Fruit fly (Drosophila melanogaster) whole organism, embryonic: Measurements from ENCODE around the gene Ubc7.

Experiments
- B-H1 ChIP-seq: fragments of 200-800 bp; sonication (Bioruptor generic); IDR thresholded peaks from 3 replicates; pipeline ENCODE4 v1.3.6; 2022; ENCODE audit warnings: missing biosample characterization, missing genetic modification characterization
- Bteb2 ChIP-seq: fragments of 200-800 bp; sonication (Bioruptor generic); optimal IDR thresholded peaks from 2 replicates; lab custom pipeline; 2016; ENCODE audit warnings: missing biosample characterization, missing genetic modification characterization
- C15 ChIP-seq: fragments of 200-800 bp; sonication (Bioruptor generic); IDR thresholded peaks from 3 replicates; pipeline ENCODE4 v1.3.6; 2022; ENCODE audit warnings: missing biosample characterization, missing genetic modification characterization
- CG11085 ChIP-seq: fragments of 200-800 bp; sonication (Bioruptor generic); IDR thresholded peaks from 2 replicates; pipeline ENCODE4 v1.3.6; 2022; ENCODE audit warnings: missing biosample characterization, missing genetic modification characterization
- CG12155 ChIP-seq: fragments of 200-800 bp; sonication (Bioruptor generic); optimal IDR thresholded peaks from 3 replicates; lab custom pipeline; 2016; ENCODE audit warnings: missing biosample characterization, missing genetic modification characterization
- CG14860 ChIP-seq: fragments of 200-800 bp; sonication (Bioruptor generic); IDR thresholded peaks from 3 replicates; pipeline ENCODE4 v1.3.6; 2022; ENCODE audit warnings: missing biosample characterization, missing genetic modification characterization; ENCODE audit not compliant: partially characterized antibody
- CG15011 ChIP-seq: fragments of 200-800 bp; sonication (Bioruptor generic); optimal IDR thresholded peaks from 3 replicates; lab custom pipeline; 2018; ENCODE audit warnings: missing biosample characterization, mild to moderate bottlenecking, missing genetic modification characterization
- CG15269 ChIP-seq: fragments of 200-800 bp; sonication (Bioruptor generic); optimal IDR thresholded peaks from 2 replicates; lab custom pipeline; 2018; ENCODE audit warnings: missing biosample characterization, mild to moderate bottlenecking, missing genetic modification characterization, moderate library complexity
- CG1529 ChIP-seq: fragments of 200-800 bp; sonication (Bioruptor generic); optimal IDR thresholded peaks from 3 replicates; lab custom pipeline; 2018; ENCODE audit warnings: missing biosample characterization, missing genetic modification characterization
- CG1602 ChIP-seq: fragments of 200-800 bp; sonication (Bioruptor generic); optimal IDR thresholded peaks from 3 replicates; lab custom pipeline; 2016; ENCODE audit warnings: missing biosample characterization, missing genetic modification characterization
- CG16863 ChIP-seq: fragments of 200-800 bp; sonication (Bioruptor generic); optimal IDR thresholded peaks from 3 replicates; lab custom pipeline; 2016; ENCODE audit warnings: missing biosample characterization, missing genetic modification characterization
- CG17328 ChIP-seq: fragments of 200-800 bp; sonication (Bioruptor generic); IDR thresholded peaks from 2 replicates; pipeline ENCODE4 v1.3.6; 2022; ENCODE audit warnings: missing biosample characterization, missing genetic modification characterization
- CG2120 ChIP-seq: fragments of 200-800 bp; sonication (Bioruptor generic); optimal IDR thresholded peaks from 3 replicates; lab custom pipeline; 2016; ENCODE audit warnings: missing biosample characterization, missing genetic modification characterization
- CG33557 ChIP-seq: fragments of 200-800 bp; sonication (Bioruptor generic); optimal IDR thresholded peaks from 2 replicates; lab custom pipeline; 2019; ENCODE audit warnings: missing biosample characterization, mild to moderate bottlenecking, missing genetic modification characterization, moderate library complexity
- CG4360 ChIP-seq: fragments of 200-800 bp; sonication (Bioruptor generic); IDR thresholded peaks from 2 replicates; pipeline ENCODE4 v1.3.6; 2022; ENCODE audit warnings: missing biosample characterization, missing genetic modification characterization
- CG4424 ChIP-seq: fragments of 200-800 bp; sonication (Bioruptor generic); optimal IDR thresholded peaks from 3 replicates; lab custom pipeline; 2016; ENCODE audit warnings: missing biosample characterization, missing genetic modification characterization
- CG6654 ChIP-seq: fragments of 200-800 bp; sonication (Bioruptor generic); optimal IDR thresholded peaks from 2 replicates; lab custom pipeline; 2017; ENCODE audit warnings: missing biosample characterization, mild to moderate bottlenecking, missing genetic modification characterization
- CG7786 ChIP-seq: fragments of 200-800 bp; sonication (Bioruptor generic); optimal IDR thresholded peaks from 2 replicates; lab custom pipeline; 2016; ENCODE audit warnings: missing biosample characterization, missing genetic modification characterization
- CG7839 ChIP-seq: fragments of 200-800 bp; sonication (Bioruptor generic); optimal IDR thresholded peaks from 3 replicates; lab custom pipeline; 2018; ENCODE audit warnings: missing biosample characterization, mild to moderate bottlenecking, missing genetic modification characterization, moderate library complexity
- CG8089 ChIP-seq: fragments of 200-800 bp; sonication (Bioruptor generic); optimal IDR thresholded peaks from 3 replicates; lab custom pipeline; 2016; ENCODE audit warnings: missing biosample characterization, missing genetic modification characterization
- CG8290 ChIP-seq, 3 experiments: fragments of 200-800 bp; sonication (Bioruptor generic); optimal IDR thresholded peaks; 2 replicates each; lab custom pipeline; 2016 to 2019; ENCODE audit warnings: missing biosample characterization in 3 of 3, missing genetic modification characterization in 3 of 3, mild to moderate bottlenecking in 2 of 3, moderate library complexity in 1 of 3
- CG8765 ChIP-seq: fragments of 200-800 bp; sonication (Bioruptor generic); IDR thresholded peaks from 2 replicates; pipeline ENCODE4 v1.3.6; 2022; ENCODE audit warnings: missing biosample characterization, missing genetic modification characterization
- CG8944 ChIP-seq: fragments of 200-800 bp; sonication (Bioruptor generic); optimal IDR thresholded peaks from 3 replicates; lab custom pipeline; 2016; ENCODE audit warnings: missing biosample characterization, missing genetic modification characterization
- CoRest ChIP-seq: fragments of 200-800 bp; sonication (Bioruptor generic); optimal IDR thresholded peaks from 3 replicates; lab custom pipeline; 2018; ENCODE audit warnings: missing biosample characterization, mild to moderate bottlenecking, missing genetic modification characterization, moderate library complexity
- Drgx ChIP-seq: fragments of 200-800 bp; sonication (Bioruptor generic); IDR thresholded peaks from 2 replicates; pipeline ENCODE4 v1.3.6; 2022; ENCODE audit warnings: missing biosample characterization, missing genetic modification characterization
- Hr51 ChIP-seq, 2 experiments: fragments of 200-800 bp; sonication (Bioruptor generic); optimal IDR thresholded peaks; 2 replicates in 1 of 2; 3 replicates in 1 of 2; lab custom pipeline; 2016 to 2018; ENCODE audit warnings: missing biosample characterization in 2 of 2, missing genetic modification characterization in 2 of 2, mild to moderate bottlenecking in 1 of 2, moderate library complexity in 1 of 2
- Kr ChIP-seq: fragments of 200-800 bp; sonication (Bioruptor generic); optimal IDR thresholded peaks from 2 replicates; lab custom pipeline; 2017; ENCODE audit warnings: missing biosample characterization, mild to moderate bottlenecking, missing genetic modification characterization
- Lhr ChIP-seq: fragments of 200-800 bp; sonication (Bioruptor generic); optimal IDR thresholded peaks from 3 replicates; lab custom pipeline; 2017; ENCODE audit warnings: mild to moderate bottlenecking, missing biosample characterization, missing genetic modification reagents, missing genetic modification characterization
- NFAT ChIP-seq: fragments of 200-800 bp; sonication (Bioruptor generic); IDR thresholded peaks from 2 replicates; pipeline ENCODE4 v1.3.6; 2022; ENCODE audit warnings: missing biosample characterization, missing genetic modification characterization
- Xrp1 ChIP-seq: fragments of 200-800 bp; sonication (Bioruptor generic); IDR thresholded peaks from 2 replicates; pipeline ENCODE4 v1.3.6; 2022; ENCODE audit warnings: missing biosample characterization, missing genetic modification characterization
- abd-A ChIP-seq: fragments of 200-800 bp; sonication (Bioruptor generic); optimal IDR thresholded peaks from 3 replicates; lab custom pipeline; 2019; ENCODE audit warnings: missing biosample characterization, mild to moderate bottlenecking, missing genetic modification characterization, moderate library complexity
- ase ChIP-seq: fragments of 200-800 bp; sonication (Bioruptor generic); IDR thresholded peaks from 3 replicates; pipeline ENCODE4 v1.3.6; 2022; ENCODE audit warnings: missing biosample characterization, missing genetic modification characterization
- chif ChIP-seq, 2 experiments: fragments of 200-800 bp; sonication (Bioruptor generic); optimal IDR thresholded peaks; 3 replicates each; lab custom pipeline; 2016; ENCODE audit warnings: missing biosample characterization in 2 of 2, missing genetic modification characterization in 2 of 2
- crol ChIP-seq: fragments of 200-800 bp; sonication (Bioruptor generic); IDR thresholded peaks from 2 replicates; pipeline ENCODE4 v1.3.6; 2022; ENCODE audit warnings: missing biosample characterization, missing genetic modification characterization
- dmrt99B ChIP-seq: fragments of 200-800 bp; sonication (Bioruptor generic); optimal IDR thresholded peaks from 2 replicates; lab custom pipeline; 2018; ENCODE audit warnings: missing biosample characterization, mild to moderate bottlenecking, missing genetic modification characterization, moderate library complexity
- fd64A ChIP-seq: fragments of 200-800 bp; sonication (Bioruptor generic); optimal IDR thresholded peaks from 3 replicates; lab custom pipeline; 2018; ENCODE audit warnings: missing biosample characterization, mild to moderate bottlenecking, missing genetic modification characterization
- ken ChIP-seq: fragments of 200-800 bp; sonication (Bioruptor generic); IDR thresholded peaks from 3 replicates; pipeline ENCODE4 v1.3.6; 2022; ENCODE audit warnings: missing biosample characterization, missing genetic modification characterization
- lola ChIP-seq, 3 experiments: fragments of >200 bp in 2 of 3; fragments of 200-800 bp in 1 of 3; sonication (Bioruptor generic) in 1 of 3; optimal IDR thresholded peaks; 2 replicates each; lab custom pipeline; 2017 to 2019; ENCODE audit warnings: missing biosample characterization in 3 of 3, missing genetic modification characterization in 3 of 3, mild to moderate bottlenecking in 1 of 3, moderate library complexity in 1 of 3
- mld ChIP-seq: fragments of 200-800 bp; sonication (Bioruptor generic); IDR thresholded peaks from 3 replicates; pipeline ENCODE4 v1.3.6; 2022; ENCODE audit warnings: missing biosample characterization, missing genetic modification characterization; ENCODE audit not compliant: partially characterized antibody
- odd ChIP-seq: fragments of 200-800 bp; sonication (Bioruptor generic); optimal IDR thresholded peaks from 2 replicates; lab custom pipeline; 2017; ENCODE audit warnings: missing biosample characterization, mild to moderate bottlenecking, missing genetic modification characterization
- pita ChIP-seq: fragments of 200-800 bp; sonication (Bioruptor generic); optimal IDR thresholded peaks from 2 replicates; lab custom pipeline; 2017; ENCODE audit warnings: missing biosample characterization, mild to moderate bottlenecking, missing genetic modification characterization
- prd ChIP-seq, 3 experiments: fragments of >200 bp in 2 of 3; fragments of 200-800 bp in 1 of 3; sonication (Bioruptor generic) in 1 of 3; optimal IDR thresholded peaks in 2 of 3; IDR thresholded peaks in 1 of 3; 2 replicates in 2 of 3; 3 replicates in 1 of 3; pipeline versions ENCODE4 v1.3.6 to Lab custom; 2017 to 2022; ENCODE audit warnings: missing biosample characterization in 1 of 3, missing genetic modification characterization in 1 of 3
- pum ChIP-seq: fragments of 200-800 bp; sonication (Bioruptor generic); optimal IDR thresholded peaks from 2 replicates; lab custom pipeline; 2016; ENCODE audit warnings: missing biosample characterization, missing genetic modification characterization
- pzg ChIP-seq: fragments of 200-800 bp; sonication (Bioruptor generic); optimal IDR thresholded peaks from 3 replicates; lab custom pipeline; 2018; ENCODE audit warnings: missing biosample characterization, mild to moderate bottlenecking, missing genetic modification characterization, moderate library complexity
- schlank ChIP-seq: fragments of 200-800 bp; sonication (Bioruptor generic); optimal IDR thresholded peaks from 2 replicates; lab custom pipeline; 2018; ENCODE audit warnings: missing biosample characterization, mild to moderate bottlenecking, missing genetic modification characterization
- slbo ChIP-seq: fragments of 200-800 bp; sonication (Bioruptor generic); IDR thresholded peaks from 2 replicates; pipeline ENCODE4 v1.3.6; 2022; ENCODE audit warnings: missing biosample characterization, missing genetic modification characterization
- tna ChIP-seq: fragments of 200-800 bp; sonication (Bioruptor generic); IDR thresholded peaks from 2 replicates; pipeline ENCODE4 v1.3.6; 2022; ENCODE audit warnings: missing biosample characterization, missing genetic modification characterization; ENCODE audit not compliant: partially characterized antibody
- unpg ChIP-seq: fragments of 200-800 bp; sonication (Bioruptor generic); optimal IDR thresholded peaks from 3 replicates; lab custom pipeline; 2018; ENCODE audit warnings: missing biosample characterization, mild to moderate bottlenecking, missing genetic modification characterization, moderate library complexity
- z ChIP-seq: fragments of 200-800 bp; sonication (Bioruptor generic); IDR thresholded peaks from 3 replicates; pipeline ENCODE4 v1.3.6; 2022; ENCODE audit warnings: missing biosample characterization, missing genetic modification characterization

Ubc7 gene

DNA sequence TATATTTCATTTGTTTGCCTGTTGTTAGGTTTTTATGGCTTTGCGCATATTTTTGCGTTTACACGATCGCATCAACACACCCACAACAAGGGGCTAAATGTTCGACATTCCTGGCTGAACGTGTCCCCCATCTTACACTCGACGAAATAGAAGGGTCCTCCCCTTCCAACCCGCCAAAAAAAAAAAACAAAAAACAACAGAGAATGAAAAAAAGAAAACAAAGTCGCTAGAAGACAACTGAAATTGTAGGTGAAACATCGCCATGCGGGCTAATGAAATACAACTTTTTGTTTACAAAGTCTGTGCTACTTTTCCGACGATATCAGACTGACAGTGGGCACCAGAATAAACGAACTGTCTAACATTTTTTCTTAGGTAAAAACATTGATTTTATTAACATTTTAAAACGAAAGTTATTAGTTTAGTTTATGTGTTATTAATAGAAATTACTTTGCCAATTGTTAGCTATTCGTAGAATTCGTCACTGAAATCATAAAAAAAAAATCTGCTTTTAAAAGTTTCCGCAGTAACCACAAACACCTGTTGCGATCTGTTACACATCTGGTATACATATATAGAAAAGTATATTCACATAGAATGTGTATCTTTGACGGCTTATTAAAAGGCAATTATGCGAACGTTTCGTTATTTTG lies 22.8 kb upstream of the Ubc7 start (continued):
- TF ChIP-seq prd (optimal IDR thresholded peaks at IDR 0.05; lab: Kevin White, UChicago) (no peak), prd (GFP tag; IDR thresholded peaks at IDR 0.05; lab: Robert Waterston, UW) (0 out of 3 replicates have a peak, but pooled peaks have one; percentile 8), CG2120 (GFP tag; lab: Kevin White, UChicago) (peak; percentile 48), schlank (no peak), CG15269 (tag; lab: Kevin White, UChicago) (peak; percentile 13), abd-A (tag; lab: Kevin White, UChicago) (no peak), unpg (GFP tag; lab: Kevin White, UChicago) (no peak), CG15011 (GFP tag; lab: Kevin White, UChicago) (no peak), CG16863 (GFP tag; lab: Kevin White, UChicago) (no peak), fd64A (GFP tag; lab: Kevin White, UChicago) (no peak), pzg (GFP tag; lab: Kevin White, UChicago) (no peak), CG8290 (GFP tag; optimal IDR thresholded peaks at IDR 0.05; lab: Kevin White, UChicago) (no peak), CG8290 (tag; optimal IDR thresholded peaks at IDR 0.05; lab: Kevin White, UChicago) (no peak), CG8089 (no peak), slbo (GFP tag; lab: Robert Waterston, UW) (peak; percentile 19; the same call in 1 of the 2 replicates), C15 (GFP tag; lab: Robert Waterston, UW) (no peak), CG6654 (GFP tag; lab: Kevin White, UChicago) (no peak), CG33557 (no peak), Lhr (GFP tag; lab: Kevin White, UChicago) (no peak), CG14860 (GFP tag; lab: Robert Waterston, UW) (no peak), CG11085 (GFP tag; lab: Robert Waterston, UW) (no peak), B-H1 (GFP tag; lab: Robert Waterston, UW) (no peak), Bteb2 (GFP tag; lab: Kevin White, UChicago) (no peak), CG7839 (peak; percentile 25), NFAT (no peak), Hr51 (GFP tag; optimal IDR thresholded peaks at IDR 0.05; lab: Kevin White, UChicago) (no peak), Kr (GFP tag; lab: Kevin White, UChicago) (no peak), tna (no peak), CG12155 (GFP tag; lab: Kevin White, UChicago) (no peak), pum (GFP tag; lab: Kevin White, UChicago) (no peak), Drgx (GFP tag; lab: Robert Waterston, UW) (0 out of 2 replicates have a peak, but pooled peaks have one; percentile 25), CoRest (tag; lab: Kevin White, UChicago) (no peak), chif (GFP tag; optimal IDR thresholded peaks at IDR 0.05; lab: Kevin White, UChicago) (no peak), Xrp1 (no peak), dmrt99B (tag; lab: Kevin White, UChicago) (peak; percentile 7), CG7786 (GFP tag; lab: Kevin White, UChicago) (peak; percentile 3), ase (GFP tag; lab: Robert Waterston, UW) (no peak), pita (GFP tag; lab: Kevin White, UChicago) (no peak), CG4360 (no peak), CG1529 (GFP tag; lab: Kevin White, UChicago) (no peak), lola (GFP tag; optimal IDR thresholded peaks at IDR 0.05; lab: Kevin White, UChicago) (no peak), CG4424 (GFP tag; lab: Kevin White, UChicago) (no peak), ken (GFP tag; lab: Robert Waterston, UW) (no peak), z (GFP tag; lab: Robert Waterston, UW) (no peak), odd (GFP tag; lab: Kevin White, UChicago) (no peak), CG1602 (GFP tag; lab: Kevin White, UChicago) (no peak), CG8765 (GFP tag; lab: Robert Waterston, UW) (no peak), CG8944 (GFP tag; lab: Kevin White, UChicago) (no peak), mld (GFP tag; lab: Robert Waterston, UW) (no peak), CG17328 (GFP tag; lab: Robert Waterston, UW) (no peak), crol (no peak)
